Fruit fly (Drosophila melanogaster) whole organism, embryonic: Measurements from ENCODE around the gene fry.

ENCODE experiments used
- B-H1 ChIP-seq: fragments of 200-800 bp; sonication (Bioruptor generic); IDR thresholded peaks from 3 replicates; pipeline ENCODE4 v1.3.6; 2022; ENCODE audit warnings: missing biosample characterization, missing genetic modification characterization
- B-H2 ChIP-seq: fragments of 200-800 bp; sonication (Bioruptor generic); optimal IDR thresholded peaks from 2 replicates; lab custom pipeline; 2018; ENCODE audit warnings: missing biosample characterization, mild to moderate bottlenecking, missing genetic modification characterization
- CG11247 ChIP-seq: fragments of 200-800 bp; sonication (Bioruptor generic); IDR thresholded peaks from 2 replicates; pipeline ENCODE4 v1.3.6; 2022; ENCODE audit warnings: missing biosample characterization, missing genetic modification characterization
- CG12155 ChIP-seq: fragments of 200-800 bp; sonication (Bioruptor generic); optimal IDR thresholded peaks from 3 replicates; lab custom pipeline; 2016; ENCODE audit warnings: missing biosample characterization, missing genetic modification characterization
- CG13287 ChIP-seq: fragments of 200-800 bp; sonication (Bioruptor generic); IDR thresholded peaks from 2 replicates; pipeline ENCODE4 v1.3.6; 2022; ENCODE audit warnings: missing biosample characterization, missing genetic modification characterization; ENCODE audit not compliant: partially characterized antibody
- CG13775 ChIP-seq: fragments of 200-800 bp; sonication (Bioruptor generic); optimal IDR thresholded peaks from 3 replicates; lab custom pipeline; 2017; ENCODE audit warnings: missing biosample characterization, mild to moderate bottlenecking, missing genetic modification characterization
- CG15011 ChIP-seq: fragments of 200-800 bp; sonication (Bioruptor generic); optimal IDR thresholded peaks from 3 replicates; lab custom pipeline; 2018; ENCODE audit warnings: missing biosample characterization, mild to moderate bottlenecking, missing genetic modification characterization
- CG17186 ChIP-seq: fragments of 200-800 bp; sonication (Bioruptor generic); optimal IDR thresholded peaks from 3 replicates; lab custom pipeline; 2017; ENCODE audit warnings: missing biosample characterization, missing genetic modification reagents, missing genetic modification characterization
- CG18011 ChIP-seq: fragments of 200-800 bp; sonication (Bioruptor generic); optimal IDR thresholded peaks from 2 replicates; lab custom pipeline; 2017; ENCODE audit warnings: missing biosample characterization, missing genetic modification characterization, mild to moderate bottlenecking, moderate library complexity, missing genotype
- CG3281 ChIP-seq: fragments of 200-800 bp; sonication (Bioruptor generic); optimal IDR thresholded peaks from 3 replicates; lab custom pipeline; 2017; ENCODE audit warnings: missing biosample characterization, mild to moderate bottlenecking, missing genetic modification characterization
- CG33213 ChIP-seq: fragments of 200-800 bp; sonication (Bioruptor generic); optimal IDR thresholded peaks from 3 replicates; lab custom pipeline; 2016; ENCODE audit warnings: missing biosample characterization, missing genetic modification characterization
- CG3407 ChIP-seq: fragments of 200-800 bp; sonication (Bioruptor generic); optimal IDR thresholded peaks from 2 replicates; lab custom pipeline; 2018; ENCODE audit warnings: missing biosample characterization, mild to moderate bottlenecking, missing genetic modification characterization
- CG34376 ChIP-seq: fragments of 200-800 bp; sonication (Bioruptor generic); optimal IDR thresholded peaks from 2 replicates; lab custom pipeline; 2018; ENCODE audit warnings: missing biosample characterization, mild to moderate bottlenecking, missing genetic modification characterization
- CG6791 ChIP-seq: fragments of 200-800 bp; sonication (Bioruptor generic); IDR thresholded peaks from 3 replicates; pipeline ENCODE4 v1.3.6; 2022; ENCODE audit warnings: missing biosample characterization, missing genetic modification characterization; ENCODE audit not compliant: partially characterized antibody
- CG7963 ChIP-seq: fragments of 200-800 bp; sonication (Bioruptor generic); IDR thresholded peaks from 3 replicates; pipeline ENCODE4 v1.3.6; 2022; ENCODE audit warnings: missing biosample characterization, missing genetic modification characterization; ENCODE audit not compliant: partially characterized antibody
- CG8765 ChIP-seq: fragments of 200-800 bp; sonication (Bioruptor generic); IDR thresholded peaks from 2 replicates; pipeline ENCODE4 v1.3.6; 2022; ENCODE audit warnings: missing biosample characterization, missing genetic modification characterization
- CG9876 ChIP-seq: fragments of 200-800 bp; sonication (Bioruptor generic); optimal IDR thresholded peaks from 2 replicates; lab custom pipeline; 2016; ENCODE audit warnings: missing biosample characterization, missing genetic modification characterization
- Ets65A ChIP-seq: fragments of 200-800 bp; sonication (Bioruptor generic); peaks from one replicate; lab custom pipeline; 2016; ENCODE audit warnings: missing biosample characterization, missing genetic modification characterization
- HLH3B ChIP-seq: fragments of 200-800 bp; sonication (Bioruptor generic); IDR thresholded peaks from 2 replicates; pipeline ENCODE4 v1.3.6; 2022; ENCODE audit warnings: missing biosample characterization, missing genetic modification characterization
- HmgZ ChIP-seq: fragments of 200-800 bp; sonication (Bioruptor generic); optimal IDR thresholded peaks from 2 replicates; lab custom pipeline; 2018; ENCODE audit warnings: missing biosample characterization, mild to moderate bottlenecking, missing genetic modification characterization
- Hmx ChIP-seq: fragments of 200-800 bp; sonication (Bioruptor generic); optimal IDR thresholded peaks from 2 replicates; lab custom pipeline; 2016; ENCODE audit warnings: missing biosample characterization, missing genetic modification characterization
- Nf-YC ChIP-seq: fragments of 200-800 bp; optimal IDR thresholded peaks from 3 replicates; lab custom pipeline; 2019; ENCODE audit warnings: missing biosample characterization, mild to moderate bottlenecking, missing genetic modification characterization, moderate library complexity
- Opbp ChIP-seq: fragments of 200-800 bp; sonication (Bioruptor generic); IDR thresholded peaks from 3 replicates; pipeline ENCODE4 v1.3.6; 2022; ENCODE audit warnings: missing biosample characterization, missing genetic modification characterization; ENCODE audit not compliant: partially characterized antibody
- Rx ChIP-seq: fragments of 200-800 bp; sonication (Bioruptor generic); IDR thresholded peaks from 2 replicates; pipeline ENCODE4 v1.3.6; 2022; ENCODE audit warnings: missing biosample characterization, missing genetic modification characterization
- Side ChIP-seq: fragments of 200-800 bp; sonication (Bioruptor generic); optimal IDR thresholded peaks from 2 replicates; lab custom pipeline; 2016; ENCODE audit warnings: missing biosample characterization, missing genetic modification characterization
- Sry-β ChIP-seq: fragments of 200-800 bp; sonication (Bioruptor generic); optimal IDR thresholded peaks from 2 replicates; lab custom pipeline; 2018; ENCODE audit warnings: missing biosample characterization, mild to moderate bottlenecking, missing genetic modification characterization, moderate library complexity
- YL-1 ChIP-seq: fragments of 200-800 bp; sonication (Bioruptor generic); optimal IDR thresholded peaks from 3 replicates; lab custom pipeline; 2017; ENCODE audit warnings: missing biosample characterization, mild to moderate bottlenecking, missing genetic modification characterization
- amos ChIP-seq: fragments of 200-800 bp; sonication (Bioruptor generic); IDR thresholded peaks from 2 replicates; pipeline ENCODE4 v1.3.6; 2022; ENCODE audit warnings: missing biosample characterization, missing genetic modification characterization; ENCODE audit not compliant: partially characterized antibody
- ap ChIP-seq: fragments of 200-800 bp; sonication (Bioruptor generic); IDR thresholded peaks from 2 replicates; pipeline ENCODE4 v1.3.6; 2022; ENCODE audit warnings: missing biosample characterization, missing genetic modification characterization
- bigmax ChIP-seq: fragments of 200-800 bp; sonication (Bioruptor generic); optimal IDR thresholded peaks from 2 replicates; lab custom pipeline; 2018; ENCODE audit warnings: missing biosample characterization, mild to moderate bottlenecking, missing genetic modification characterization
- exex ChIP-seq: fragments of 200-800 bp; sonication (Bioruptor generic); optimal IDR thresholded peaks from 4 replicates; lab custom pipeline; 2018; ENCODE audit warnings: missing biosample characterization, mild to moderate bottlenecking, missing genetic modification characterization, moderate library complexity
- ftz-f1 ChIP-seq: fragments of 200-800 bp; sonication (Bioruptor generic); optimal IDR thresholded peaks from 2 replicates; lab custom pipeline; 2016; ENCODE audit warnings: missing biosample characterization, missing genetic modification characterization
- gem ChIP-seq: fragments of 200-800 bp; sonication (Bioruptor generic); optimal IDR thresholded peaks from 2 replicates; lab custom pipeline; 2019; ENCODE audit warnings: missing biosample characterization, mild to moderate bottlenecking, missing genetic modification characterization, moderate library complexity
- grn ChIP-seq: fragments of 200-800 bp; sonication (Bioruptor generic); optimal IDR thresholded peaks from 3 replicates; lab custom pipeline; 2017; ENCODE audit warnings: missing biosample characterization, missing genetic modification characterization
- gro ChIP-seq: fragments of 200-800 bp; sonication (Bioruptor generic); optimal IDR thresholded peaks from 2 replicates; lab custom pipeline; 2016; ENCODE audit warnings: missing biosample characterization, missing genetic modification characterization
- ind ChIP-seq: fragments of 200-800 bp; sonication (Bioruptor generic); optimal IDR thresholded peaks from 3 replicates; lab custom pipeline; 2016; ENCODE audit warnings: missing biosample characterization, missing genetic modification characterization
- lab ChIP-seq: fragments of 200-800 bp; sonication (Bioruptor generic); optimal IDR thresholded peaks from 3 replicates; lab custom pipeline; 2017; ENCODE audit warnings: missing biosample characterization, missing genetic modification characterization, mild to moderate bottlenecking, moderate library complexity, missing genetic modification reagents
- mirr ChIP-seq: fragments of 200-800 bp; sonication (Bioruptor generic); optimal IDR thresholded peaks from 3 replicates; lab custom pipeline; 2018; ENCODE audit warnings: missing biosample characterization, mild to moderate bottlenecking, missing genetic modification characterization
- pfk ChIP-seq: fragments of 200-800 bp; sonication (Bioruptor generic); optimal IDR thresholded peaks from 2 replicates; lab custom pipeline; 2018; ENCODE audit warnings: missing biosample characterization, mild to moderate bottlenecking, missing genetic modification characterization, moderate library complexity
- psq ChIP-seq: fragments of 200-800 bp; sonication (Bioruptor generic); optimal IDR thresholded peaks from 2 replicates; lab custom pipeline; 2017; ENCODE audit warnings: missing biosample characterization, missing genetic modification characterization
- row ChIP-seq: fragments of 200-800 bp; sonication (Bioruptor generic); IDR thresholded peaks from 3 replicates; pipeline ENCODE4 v1.3.6; 2022; ENCODE audit warnings: missing biosample characterization, missing genetic modification characterization
- sd ChIP-seq: fragments of 200-800 bp; sonication (Bioruptor generic); optimal IDR thresholded peaks from 3 replicates; lab custom pipeline; 2018; ENCODE audit warnings: missing biosample characterization, mild to moderate bottlenecking, missing genetic modification characterization, moderate library complexity
- sima ChIP-seq: fragments of 200-800 bp; sonication (Bioruptor generic); optimal IDR thresholded peaks from 2 replicates; lab custom pipeline; 2016; ENCODE audit warnings: missing biosample characterization, missing genetic modification characterization
- sisA ChIP-seq: fragments of 200-800 bp; sonication (Bioruptor generic); IDR thresholded peaks from 2 replicates; pipeline ENCODE4 v1.3.6; 2022; ENCODE audit warnings: missing biosample characterization, missing genetic modification characterization
- so ChIP-seq: fragments of 200-800 bp; sonication (Bioruptor generic); IDR thresholded peaks from 3 replicates; pipeline ENCODE4 v1.3.6; 2022; ENCODE audit warnings: missing biosample characterization, missing genetic modification characterization
- sqz ChIP-seq: fragments of 200-800 bp; sonication (Bioruptor generic); optimal IDR thresholded peaks from 3 replicates; lab custom pipeline; 2018; ENCODE audit warnings: missing biosample characterization, mild to moderate bottlenecking, missing genetic modification characterization
- tio ChIP-seq: fragments of 200-800 bp; sonication (Bioruptor generic); optimal IDR thresholded peaks from 2 replicates; lab custom pipeline; 2017; ENCODE audit warnings: missing biosample characterization, missing genetic modification characterization, inconsistent platforms
- ttk ChIP-seq: fragments of 200-800 bp; sonication (Bioruptor generic); IDR thresholded peaks from 2 replicates; pipeline ENCODE4 v2.1.2; 2022; ENCODE audit warnings: missing biosample characterization, missing genetic modification characterization
- unc-4 ChIP-seq: fragments of 200-800 bp; sonication (Bioruptor generic); IDR thresholded peaks from 2 replicates; pipeline ENCODE4 v1.3.6; 2022; ENCODE audit warnings: missing biosample characterization, missing genetic modification characterization; ENCODE audit not compliant: partially characterized antibody

Gene fry

DNA sequence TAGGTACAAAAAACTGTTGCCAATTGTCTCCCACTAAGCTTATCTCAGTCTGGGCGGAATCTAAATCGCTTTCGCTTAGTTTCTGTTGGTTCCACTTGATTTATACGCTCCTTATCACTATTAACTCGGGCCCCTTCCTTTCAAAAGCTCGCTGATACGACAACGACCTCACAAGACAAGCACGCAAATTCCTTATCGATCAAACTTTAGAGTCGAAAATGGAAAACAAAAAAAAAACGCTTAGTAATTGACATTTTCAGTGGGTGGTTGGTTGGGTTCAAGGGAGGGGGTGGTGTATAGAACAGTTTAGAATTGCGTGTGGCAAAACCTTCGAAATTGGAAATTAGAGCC lies 12.5 kb upstream of the fry start (continued):
- no peak for TF ChIP-seq unc-4
- TF ChIP-seq ftz-f1 (GFP tag; lab: Kevin White, UChicago) = peak; percentile 51
- peak; percentile 60 for TF ChIP-seq gro
- peak; percentile 93 for TF ChIP-seq CG34376 (GFP tag; lab: Kevin White, UChicago)
- peak; percentile 55 for TF ChIP-seq sqz
- no peak for TF ChIP-seq CG13287
- 0 out of 3 replicates have a peak, but pooled peaks have one; percentile 40 for TF ChIP-seq CG6791 (GFP tag; lab: Robert Waterston, UW)
- no peak for TF ChIP-seq Opbp
- 0 out of 2 replicates have a peak, but pooled peaks have one; percentile 17 for TF ChIP-seq HLH3B (GFP tag; lab: Robert Waterston, UW)
- no peak for TF ChIP-seq gem (tag; lab: Kevin White, UChicago)
- no peak for TF ChIP-seq tio (GFP tag; lab: Kevin White, UChicago)
- peak; percentile 12 for TF ChIP-seq bigmax (GFP tag; lab: Kevin White, UChicago)
- no peak for TF ChIP-seq CG13775 (GFP tag; lab: Kevin White, UChicago)
- peak; percentile 96 for TF ChIP-seq CG18011
- no peak for TF ChIP-seq CG7963
- TF ChIP-seq ind = no peak
- TF ChIP-seq mirr = peak; percentile 89
- TF ChIP-seq amos (GFP tag; lab: Robert Waterston, UW) = no peak
- peak; percentile 20 for TF ChIP-seq pfk (GFP tag; lab: Kevin White, UChicago)
- TF ChIP-seq grn (GFP tag; lab: Kevin White, UChicago) = peak; percentile 85
- no peak for TF ChIP-seq CG11247 (GFP tag; lab: Robert Waterston, UW)
- TF ChIP-seq CG3281 = peak; percentile 7
- TF ChIP-seq psq (GFP tag; lab: Kevin White, UChicago) = no peak
- TF ChIP-seq ap (GFP tag; lab: Robert Waterston, UW) = no peak
- TF ChIP-seq sima = no peak
- no peak for TF ChIP-seq CG17186 (GFP tag; lab: Kevin White, UChicago)
- no peak for TF ChIP-seq CG12155 (GFP tag; lab: Kevin White, UChicago)
- peak; percentile 24 for TF ChIP-seq Ets65A (GFP tag; lab: Kevin White, UChicago)
- TF ChIP-seq CG15011 (GFP tag; lab: Kevin White, UChicago) = no peak
- TF ChIP-seq Side = no peak
- no peak for TF ChIP-seq ttk (GFP tag; lab: Robert Waterston, UW)
- peak; percentile 97 for TF ChIP-seq exex
- no peak for TF ChIP-seq so (GFP tag; lab: Robert Waterston, UW)
- peak; percentile 5; the same call in 1 of the 3 replicates for TF ChIP-seq row (GFP tag; lab: Robert Waterston, UW)
- no peak for TF ChIP-seq Rx (GFP tag; lab: Robert Waterston, UW)
- no peak for TF ChIP-seq B-H1
- peak; percentile 7 for TF ChIP-seq YL-1 (GFP tag; lab: Kevin White, UChicago)
- TF ChIP-seq Sry-β = no peak
- no peak for TF ChIP-seq Hmx
- peak; percentile 63 for TF ChIP-seq lab
- TF ChIP-seq sisA (GFP tag; lab: Robert Waterston, UW) = no peak
- TF ChIP-seq B-H2 (GFP tag; lab: Kevin White, UChicago) = no peak
- TF ChIP-seq CG3407 = no peak
- TF ChIP-seq CG8765 (GFP tag; lab: Robert Waterston, UW) = no peak
- no peak for TF ChIP-seq Nf-YC (tag; lab: Kevin White, UChicago)
- peak; percentile 53 for TF ChIP-seq HmgZ (tag; lab: Kevin White, UChicago)
- peak; percentile 66 for TF ChIP-seq sd
- no peak for TF ChIP-seq CG9876
- TF ChIP-seq CG33213 (GFP tag; lab: Kevin White, UChicago) = no peak
